Fruit fly (Drosophila melanogaster) whole organism, prepupa: ENCODE results near the gene eIF2gamma.

Experiments
- Blimp-1 ChIP-seq: fragments of 200-800 bp; sonication (Bioruptor generic); optimal IDR thresholded peaks from 3 replicates; lab custom pipeline; 2017; ENCODE audit warnings: missing biosample characterization, missing genetic modification characterization, mild to moderate bottlenecking, moderate library complexity, missing genetic modification reagents
- CG10631 ChIP-seq: fragments of 200-800 bp; sonication (Bioruptor generic); optimal IDR thresholded peaks from 2 replicates; lab custom pipeline; 2016; ENCODE audit warnings: missing biosample characterization, missing genetic modification characterization
- CG10669 ChIP-seq: fragments of 200-800 bp; sonication (Bioruptor generic); optimal IDR thresholded peaks from 3 replicates; lab custom pipeline; 2018; ENCODE audit warnings: missing biosample characterization, mild to moderate bottlenecking, missing genetic modification characterization, moderate library complexity
- CG11294 ChIP-seq: fragments of 200-800 bp; sonication (Bioruptor generic); IDR thresholded peaks from 2 replicates; pipeline ENCODE4 v1.3.6; 2022; ENCODE audit warnings: missing biosample characterization, missing genetic modification characterization
- CG11762 ChIP-seq: fragments of 200-800 bp; sonication (Bioruptor generic); optimal IDR thresholded peaks from 3 replicates; lab custom pipeline; 2016; ENCODE audit warnings: missing biosample characterization, missing genetic modification characterization; ENCODE audit not compliant: insufficient read depth
- CG11902 ChIP-seq: fragments of 200-800 bp; sonication (Bioruptor generic); optimal IDR thresholded peaks from 3 replicates; lab custom pipeline; 2016; ENCODE audit warnings: missing biosample characterization, missing genetic modification characterization
- CG15336 ChIP-seq: fragments of 200-800 bp; sonication (Bioruptor generic); IDR thresholded peaks from 2 replicates; pipeline ENCODE4 v1.3.6; 2022; ENCODE audit warnings: missing biosample characterization, missing genetic modification characterization
- CG1621 ChIP-seq: fragments of 200-800 bp; sonication (Bioruptor generic); optimal IDR thresholded peaks from 3 replicates; lab custom pipeline; 2018; ENCODE audit warnings: missing biosample characterization, mild to moderate bottlenecking, missing genetic modification characterization
- CG16779 ChIP-seq: fragments of 200-800 bp; sonication (Bioruptor generic); optimal IDR thresholded peaks from 3 replicates; lab custom pipeline; 2017; ENCODE audit warnings: missing biosample characterization, mild to moderate bottlenecking, missing genetic modification characterization
- CG3032 ChIP-seq: fragments of 200-800 bp; optimal IDR thresholded peaks from 2 replicates; lab custom pipeline; 2019; ENCODE audit warnings: missing biosample characterization, mild to moderate bottlenecking, missing genetic modification characterization, moderate library complexity
- CG31627 ChIP-seq: fragments of 200-800 bp; sonication (Bioruptor generic); optimal IDR thresholded peaks from 3 replicates; lab custom pipeline; 2016; ENCODE audit warnings: missing biosample characterization, missing genetic modification characterization
- CG32006 ChIP-seq: fragments of 200-800 bp; sonication (Bioruptor generic); optimal IDR thresholded peaks from 3 replicates; lab custom pipeline; 2017; ENCODE audit warnings: missing biosample characterization, mild to moderate bottlenecking, missing genetic modification characterization
- CG34406 ChIP-seq: fragments of 200-800 bp; sonication (Bioruptor generic); optimal IDR thresholded peaks from 3 replicates; lab custom pipeline; 2016; ENCODE audit warnings: missing biosample characterization, missing genetic modification characterization
- CG4318 ChIP-seq: fragments of 200-800 bp; sonication (Bioruptor generic); optimal IDR thresholded peaks from 3 replicates; lab custom pipeline; 2017; ENCODE audit warnings: missing biosample characterization, mild to moderate bottlenecking, missing genetic modification characterization
- CG6163 ChIP-seq: fragments of 200-800 bp; sonication (Bioruptor generic); IDR thresholded peaks from 3 replicates; pipeline ENCODE4 v1.3.6; 2022; ENCODE audit warnings: missing biosample characterization, missing genetic modification characterization
- CG6792 ChIP-seq: fragments of 200-800 bp; sonication (Bioruptor generic); optimal IDR thresholded peaks from 3 replicates; lab custom pipeline; 2016; ENCODE audit warnings: missing biosample characterization, missing genetic modification characterization
- CG6808 ChIP-seq: fragments of 200-800 bp; sonication (Bioruptor generic); optimal IDR thresholded peaks from 3 replicates; lab custom pipeline; 2017; ENCODE audit warnings: missing biosample characterization, missing genetic modification characterization, mild to moderate bottlenecking, moderate library complexity, missing genetic modification reagents
- CG8119 ChIP-seq: fragments of 200-800 bp; sonication (Bioruptor generic); IDR thresholded peaks from 3 replicates; pipeline ENCODE4 v1.3.6; 2022; ENCODE audit warnings: missing biosample characterization, missing genetic modification characterization
- CG8632 ChIP-seq: fragments of 200-800 bp; sonication (Bioruptor generic); optimal IDR thresholded peaks from 3 replicates; lab custom pipeline; 2016; ENCODE audit warnings: missing biosample characterization, missing genetic modification characterization
- CG9139 ChIP-seq: fragments of 200-800 bp; sonication (Bioruptor generic); optimal IDR thresholded peaks from 3 replicates; lab custom pipeline; 2017; ENCODE audit warnings: missing biosample characterization, mild to moderate bottlenecking, missing genetic modification characterization
- Eip75B ChIP-seq: fragments of 200-800 bp; sonication (Bioruptor generic); optimal IDR thresholded peaks from 3 replicates; lab custom pipeline; 2016; ENCODE audit warnings: missing biosample characterization, missing genetic modification characterization
- Eip78C ChIP-seq: fragments of 200-800 bp; sonication (Bioruptor generic); peaks from one replicate; lab custom pipeline; 2016; ENCODE audit warnings: missing biosample characterization, missing genetic modification characterization
- Eip93F ChIP-seq: fragments of 200-800 bp; sonication (Bioruptor generic); optimal IDR thresholded peaks from 2 replicates; lab custom pipeline; 2016; ENCODE audit warnings: missing biosample characterization, mild to moderate bottlenecking, missing genetic modification characterization
- Ets96B ChIP-seq: fragments of 200-800 bp; optimal IDR thresholded peaks from 2 replicates; lab custom pipeline; 2019; ENCODE audit warnings: missing biosample characterization, mild to moderate bottlenecking, missing genetic modification characterization, moderate library complexity
- Gug ChIP-seq: fragments of 200-800 bp; sonication (Bioruptor generic); IDR thresholded peaks from 2 replicates; pipeline ENCODE4 v1.3.6; 2022; ENCODE audit warnings: missing biosample characterization, missing genetic modification characterization
- Hr38 ChIP-seq: sonication (Bioruptor generic); optimal IDR thresholded peaks from 2 replicates; lab custom pipeline; 2016; ENCODE audit warnings: missing biosample characterization, missing genetic modification characterization
- Hr39 ChIP-seq: fragments of 200-800 bp; sonication (Bioruptor generic); optimal IDR thresholded peaks from 2 replicates; lab custom pipeline; 2016; ENCODE audit warnings: missing biosample characterization, missing genetic modification characterization
- Hr4 ChIP-seq: fragments of 200-800 bp; sonication (Bioruptor generic); optimal IDR thresholded peaks from 3 replicates; lab custom pipeline; 2016; ENCODE audit warnings: missing biosample characterization, missing genetic modification characterization
- Lpt ChIP-seq: fragments of 200-800 bp; sonication (Bioruptor generic); optimal IDR thresholded peaks from 3 replicates; lab custom pipeline; 2016; ENCODE audit warnings: missing biosample characterization, missing genetic modification characterization
- OdsH ChIP-seq: fragments of 200-800 bp; sonication (Bioruptor generic); optimal IDR thresholded peaks from 3 replicates; lab custom pipeline; 2016; ENCODE audit warnings: missing biosample characterization, missing genetic modification characterization
- Smox ChIP-seq: fragments of 200-800 bp; sonication (Bioruptor generic); optimal IDR thresholded peaks from 3 replicates; lab custom pipeline; 2016; ENCODE audit warnings: missing biosample characterization, missing genetic modification characterization
- Sox14 ChIP-seq: fragments of 200-800 bp; sonication (Bioruptor generic); optimal IDR thresholded peaks from 3 replicates; lab custom pipeline; 2016; ENCODE audit warnings: missing biosample characterization, missing genetic modification characterization
- acj6 ChIP-seq: fragments of 200-800 bp; sonication (Bioruptor generic); optimal IDR thresholded peaks from 3 replicates; lab custom pipeline; 2016; ENCODE audit warnings: missing biosample characterization, missing genetic modification characterization
- dsx ChIP-seq: fragments of 200-800 bp; optimal IDR thresholded peaks from 3 replicates; lab custom pipeline; 2019; ENCODE audit warnings: missing biosample characterization, mild to moderate bottlenecking, missing genetic modification characterization, moderate library complexity; ENCODE audit not compliant: poor library complexity, severe bottlenecking
- fd85E ChIP-seq: fragments of 200-800 bp; sonication (Bioruptor generic); optimal IDR thresholded peaks from 3 replicates; lab custom pipeline; 2016; ENCODE audit warnings: missing biosample characterization, missing genetic modification characterization
- fkh ChIP-seq: fragments of 200-800 bp; sonication (Bioruptor generic); optimal IDR thresholded peaks from 3 replicates; lab custom pipeline; 2017; ENCODE audit warnings: missing biosample characterization, mild to moderate bottlenecking, missing genetic modification characterization, moderate library complexity
- lz ChIP-seq: fragments of 200-800 bp; sonication (Bioruptor generic); optimal IDR thresholded peaks from 3 replicates; lab custom pipeline; 2016; ENCODE audit warnings: missing biosample characterization, missing genetic modification characterization
- net ChIP-seq: fragments of 200-800 bp; sonication (Bioruptor generic); optimal IDR thresholded peaks from 3 replicates; lab custom pipeline; 2016; ENCODE audit warnings: missing biosample characterization, missing genetic modification characterization
- pdm3 ChIP-seq: fragments of 200-800 bp; sonication (Bioruptor generic); optimal IDR thresholded peaks from 3 replicates; lab custom pipeline; 2016; ENCODE audit warnings: missing biosample characterization, missing genetic modification characterization
- spab ChIP-seq: fragments of 200-800 bp; sonication (Bioruptor generic); optimal IDR thresholded peaks from 2 replicates; lab custom pipeline; 2017; ENCODE audit warnings: missing biosample characterization, mild to moderate bottlenecking, missing genetic modification characterization, missing genetic modification reagents
- ss ChIP-seq, 2 experiments: fragments of 200-800 bp; sonication (Bioruptor generic); optimal IDR thresholded peaks; 2 replicates in 1 of 2; 3 replicates in 1 of 2; lab custom pipeline; 2017 to 2018; ENCODE audit warnings: mild to moderate bottlenecking in 2 of 2, missing biosample characterization in 2 of 2, missing genetic modification characterization in 2 of 2, moderate library complexity in 1 of 2
- svp ChIP-seq: fragments of 200-800 bp; sonication (Bioruptor generic); peaks from one replicate; lab custom pipeline; 2016; ENCODE audit warnings: missing biosample characterization, missing genetic modification characterization
- topi ChIP-seq: fragments of 200-800 bp; sonication (Bioruptor generic); optimal IDR thresholded peaks from 3 replicates; lab custom pipeline; 2016; ENCODE audit warnings: missing biosample characterization, missing genetic modification characterization
- vri ChIP-seq: fragments of 200-800 bp; sonication (Bioruptor generic); optimal IDR thresholded peaks from 3 replicates; lab custom pipeline; 2016; ENCODE audit warnings: missing biosample characterization, mild to moderate bottlenecking, missing genetic modification characterization

The eIF2gamma gene

DNA sequence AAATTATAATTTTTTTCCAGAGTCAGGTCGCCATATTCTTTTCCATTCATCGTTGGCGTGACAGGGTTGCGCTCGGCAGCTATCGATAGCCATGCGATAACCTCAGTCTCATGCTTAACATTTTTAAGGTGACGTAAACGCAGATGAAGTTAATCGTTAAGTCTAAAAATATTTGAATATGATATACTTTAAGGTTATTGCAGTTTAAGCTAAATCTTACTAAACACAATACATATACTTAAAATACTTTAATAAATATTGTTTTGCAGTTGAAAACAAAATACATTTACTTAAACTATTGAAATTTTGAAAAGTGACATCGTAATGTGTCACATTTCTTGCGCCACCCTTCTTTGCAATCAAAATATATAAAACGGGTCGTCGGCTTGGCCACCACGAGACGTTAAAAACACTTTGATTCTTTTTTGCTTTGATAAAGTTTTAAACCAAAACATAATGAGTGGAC, 11.9 kb upstream of the eIF2gamma start, which contains the start of the genes Cp190 and CG4338 (continued):
- TF ChIP-seq CG31627 (GFP tag; lab: Kevin White, UChicago) (peak; percentile 97), Lpt (GFP tag; lab: Kevin White, UChicago) (peak; percentile 95), CG6808 (GFP tag; lab: Kevin White, UChicago) (peak; percentile 98), CG10669 (GFP tag; lab: Kevin White, UChicago) (peak; percentile 98), Eip78C (GFP tag; lab: Kevin White, UChicago) (peak; percentile 99), CG16779 (tag; lab: Kevin White, UChicago) (no peak), CG34406 (peak; percentile 97), CG3032 (tag; lab: Kevin White, UChicago) (peak; percentile 99), ss (GFP tag; optimal IDR thresholded peaks at IDR 0.05; lab: Kevin White, UChicago) (peak in 1 of 2 experiments; percentile 97), Eip93F (GFP tag; lab: Kevin White, UChicago) (no peak), CG1621 (tag; lab: Kevin White, UChicago) (peak; percentile 93), OdsH (GFP tag; lab: Kevin White, UChicago) (peak; percentile 98), svp (GFP tag; lab: Kevin White, UChicago) (peak; percentile 99), Eip75B (peak; percentile 96), Blimp-1 (GFP tag; lab: Kevin White, UChicago) (peak; percentile 93), Sox14 (GFP tag; lab: Kevin White, UChicago) (peak; percentile 97), CG11762 (GFP tag; lab: Kevin White, UChicago) (peak; percentile 93), Ets96B (tag; lab: Kevin White, UChicago) (peak; percentile 98), Hr4 (GFP tag; lab: Kevin White, UChicago) (peak; percentile 98), CG11294 (GFP tag; lab: Robert Waterston, UW) (peak; percentile 95), dsx (GFP tag; lab: Kevin White, UChicago) (peak; percentile 97), Hr38 (GFP tag; lab: Kevin White, UChicago) (no peak), topi (peak; percentile 97), Hr39 (GFP tag; lab: Kevin White, UChicago) (peak; percentile 93), pdm3 (GFP tag; lab: Kevin White, UChicago) (peak; percentile 97), Smox (GFP tag; lab: Kevin White, UChicago) (peak; percentile 97), Gug (GFP tag; lab: Robert Waterston, UW) (peak; percentile 94), fkh (no peak), net (GFP tag; lab: Kevin White, UChicago) (peak; percentile 96), CG10631 (no peak), CG8632 (GFP tag; lab: Kevin White, UChicago) (peak; percentile 97), vri (GFP tag; lab: Kevin White, UChicago) (peak; percentile 93)

DNA sequence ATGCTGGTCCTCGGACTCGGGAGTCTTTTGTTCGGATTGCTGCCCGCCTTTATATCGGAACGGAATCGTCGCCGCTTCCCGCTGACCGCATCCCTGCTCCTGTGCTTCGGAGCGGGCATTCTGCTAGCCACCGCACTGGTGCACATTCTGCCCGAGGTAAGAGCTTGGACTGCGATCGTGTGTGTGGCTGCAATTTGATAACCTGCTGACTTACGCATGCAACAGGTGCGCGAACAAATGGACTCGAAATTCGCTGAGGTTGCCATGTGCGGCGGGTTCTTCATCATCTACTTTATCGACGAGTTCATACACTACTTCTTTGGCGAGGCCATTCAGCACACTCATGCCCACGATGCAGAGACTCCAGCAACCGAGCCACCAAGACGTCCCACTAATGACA, 5.6 kb upstream of the eIF2gamma start:
- TF ChIP-seq CG8632 (GFP tag; lab: Kevin White, UChicago) (no peak), CG15336 (GFP tag; lab: Robert Waterston, UW) (no peak), CG11902 (GFP tag; lab: Kevin White, UChicago) (no peak), fd85E (GFP tag; lab: Kevin White, UChicago) (no peak), CG9139 (GFP tag; lab: Kevin White, UChicago) (no peak), CG8119 (no peak), CG4318 (no peak), Hr39 (GFP tag; lab: Kevin White, UChicago) (no peak), acj6 (GFP tag; lab: Kevin White, UChicago) (no peak), Sox14 (GFP tag; lab: Kevin White, UChicago) (no peak), CG6792 (GFP tag; lab: Kevin White, UChicago) (no peak), topi (no peak), CG6163 (GFP tag; lab: Robert Waterston, UW) (no peak), spab (GFP tag; lab: Kevin White, UChicago) (no peak), lz (GFP tag; lab: Kevin White, UChicago) (no peak), CG32006 (GFP tag; lab: Kevin White, UChicago) (no peak), fkh (no peak), CG6808 (GFP tag; lab: Kevin White, UChicago) (no peak), Hr4 (GFP tag; lab: Kevin White, UChicago) (no peak), CG16779 (tag; lab: Kevin White, UChicago) (no peak)
